Worm (Caenorhabditis elegans) whole organism, early embryonic: Measurements from ENCODE around the gene inpp-1.
A peak's percentile ranks its signal among the peaks of the same experiment; 100 is the strongest.

ENCODE experiments used
- B0310.2 ChIP-seq: sonication (generic microtip); optimal IDR thresholded peaks from 2 replicates; lab custom pipeline; 2016; ENCODE audit warnings: mild to moderate bottlenecking, missing genetic modification characterization, missing compliant biosample characterization
- F13C5.2 ChIP-seq: sonication (generic microtip); optimal IDR thresholded peaks from 2 replicates; lab custom pipeline; 2017; ENCODE audit warnings: mild to moderate bottlenecking, missing genetic modification characterization, inconsistent platforms, missing compliant biosample characterization
- ama-1 ChIP-seq: fragments of 150-350 bp; optimal IDR thresholded peaks from 2 replicates; lab custom pipeline; 2014
- ceh-13 ChIP-seq: fragments of 200-800 bp; sonication (Bioruptor generic); optimal IDR thresholded peaks from 2 replicates; lab custom pipeline; 2018; ENCODE audit warnings: mild to moderate bottlenecking, missing genetic modification characterization, missing compliant biosample characterization
- ceh-36 ChIP-seq: sonication (generic microtip); optimal IDR thresholded peaks from 2 replicates; lab custom pipeline; 2016; ENCODE audit warnings: missing genetic modification characterization, inconsistent platforms, missing compliant biosample characterization
- flt-1 ChIP-seq: fragments of 200-800 bp; sonication (Bioruptor generic); IDR thresholded peaks from 2 replicates; pipeline ENCODE4 v1.3.6; 2022; ENCODE audit warnings: missing genetic modification characterization, missing compliant biosample characterization
- hmg-4 ChIP-seq: fragments of 200-800 bp; sonication (Bioruptor generic); optimal IDR thresholded peaks from 2 replicates; lab custom pipeline; 2018; ENCODE audit warnings: mild to moderate bottlenecking, missing genetic modification characterization, missing compliant biosample characterization
- pes-1 ChIP-seq: fragments of 200-800 bp; sonication (Bioruptor generic); IDR thresholded peaks from 2 replicates; pipeline ENCODE4 v1.3.6; 2022; ENCODE audit warnings: missing genetic modification reagents, missing genetic modification characterization, missing compliant biosample characterization
- scrt-1 ChIP-seq: fragments of 200-800 bp; sonication (Bioruptor generic); IDR thresholded peaks from 2 replicates; pipeline ENCODE4 v1.3.6; 2022; ENCODE audit warnings: missing genetic modification characterization, missing compliant biosample characterization
- sea-1 ChIP-seq: fragments of 200-800 bp; sonication (Bioruptor generic); conservative IDR thresholded peaks from 2 replicates; pipeline ENCODE4 v1.3.6; 2022; ENCODE audit warnings: missing genetic modification characterization, missing compliant biosample characterization
- tbx-11 ChIP-seq: fragments of 200-800 bp; sonication (Bioruptor generic); IDR thresholded peaks from 2 replicates; pipeline ENCODE4 v1.3.6; 2022; ENCODE audit warnings: missing genetic modification characterization, missing compliant biosample characterization
- tbx-37 ChIP-seq: fragments of 200-800 bp; sonication (Bioruptor generic); conservative IDR thresholded peaks from 2 replicates; pipeline ENCODE4 v1.3.6; 2022; ENCODE audit warnings: missing genetic modification reagents, missing genetic modification characterization, missing compliant biosample characterization
- tra-4 ChIP-seq: sonication (generic microtip); optimal IDR thresholded peaks from 2 replicates; lab custom pipeline; 2017; ENCODE audit warnings: missing genetic modification characterization, missing compliant biosample characterization

inpp-1 gene

DNA sequence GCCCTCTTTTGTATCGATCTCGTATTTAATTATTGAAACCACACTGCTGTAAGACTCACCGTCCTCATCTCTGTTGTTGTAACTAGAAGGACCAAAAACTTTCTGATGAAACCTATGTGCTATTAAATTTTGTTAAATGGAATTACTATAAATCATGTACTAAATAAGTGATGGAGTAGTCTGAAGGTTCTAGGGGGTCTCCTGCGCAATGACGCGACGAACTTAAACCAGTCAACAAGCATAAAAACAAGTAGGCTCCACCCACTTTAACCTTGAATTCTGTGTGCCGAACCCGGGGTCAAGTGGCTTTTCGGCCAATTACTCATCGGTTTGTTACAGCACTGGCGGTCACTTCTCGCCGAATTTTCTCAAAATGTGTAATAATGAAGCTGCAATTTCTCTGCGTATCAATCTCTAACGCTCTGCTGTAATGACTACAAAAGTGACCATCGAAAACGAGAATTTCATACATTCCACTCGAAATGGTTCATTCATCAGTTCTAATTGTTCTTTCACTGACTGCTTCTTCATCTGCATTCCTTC is 36.6 kb downstream of the inpp-1 start, which contains the start of gene grl-21:
Gene grl-21 (plus strand): TSS at position 464 of the 543 bp plus-strand sequence.
- TF ChIP-seq tbx-37 (GFP tag; lab: Robert Waterston, UW) (no peak), ama-1 (peak; percentile 41)

DNA sequence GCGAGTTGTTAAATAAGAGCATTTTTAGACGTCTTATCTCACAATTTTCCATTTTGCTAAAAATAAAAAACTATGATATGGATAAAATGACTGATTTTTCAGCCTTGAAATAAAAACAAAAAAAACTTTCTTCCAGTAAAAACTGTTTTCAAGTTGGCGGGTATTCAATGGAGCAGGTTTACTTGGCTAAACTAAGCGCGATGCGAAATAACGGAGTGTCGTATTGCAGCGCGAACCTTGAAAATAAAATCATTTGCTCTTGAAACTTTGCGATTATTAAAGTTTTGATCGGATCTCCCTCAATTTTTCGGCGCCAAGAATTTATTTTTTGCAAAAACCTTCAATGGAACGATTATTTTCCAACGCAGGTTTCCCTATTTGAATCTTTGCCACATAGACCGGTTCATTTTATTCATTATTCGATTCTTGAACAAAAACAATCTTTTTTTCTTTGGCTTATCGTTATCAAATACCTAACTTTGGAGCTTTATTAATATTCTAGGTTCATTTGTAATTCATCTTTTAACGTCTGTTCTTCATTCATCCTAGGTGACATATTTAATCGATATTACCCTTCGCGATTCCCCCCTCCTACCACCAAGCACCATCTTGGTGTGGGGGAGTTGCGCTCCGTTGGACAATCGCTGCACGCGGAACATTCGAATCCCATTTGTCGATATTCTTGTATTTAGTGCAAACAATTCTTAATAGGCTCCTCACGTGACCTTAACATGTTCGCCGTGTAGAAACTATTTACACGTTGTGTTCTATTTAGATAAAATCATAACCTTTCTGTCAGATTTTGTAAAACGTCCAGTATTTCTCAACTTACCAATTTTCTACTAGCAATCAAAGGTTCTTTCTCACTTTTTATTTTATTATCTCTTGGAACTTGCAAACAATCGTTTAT is 38.9 kb downstream of the inpp-1 start, which contains the start of the genes orc-5 and cyb-1:
Gene orc-5 (minus strand): TSS at position 62 of the 910 bp plus-strand sequence.
Gene cyb-1 (plus strand): TSS at position 690 of the 910 bp plus-strand sequence.
- TF ChIP-seq tra-4 (tag; lab: Kevin White, UChicago) = no peak
- no peak for TF ChIP-seq B0310.2 (tag; lab: Kevin White, UChicago)
- TF ChIP-seq tbx-11 (GFP tag; lab: Robert Waterston, UW) = no peak
- TF ChIP-seq tbx-37 (GFP tag; lab: Robert Waterston, UW) = no peak
- no peak for TF ChIP-seq ceh-13
- TF ChIP-seq ama-1 = no peak
- TF ChIP-seq hmg-4 = no peak

DNA sequence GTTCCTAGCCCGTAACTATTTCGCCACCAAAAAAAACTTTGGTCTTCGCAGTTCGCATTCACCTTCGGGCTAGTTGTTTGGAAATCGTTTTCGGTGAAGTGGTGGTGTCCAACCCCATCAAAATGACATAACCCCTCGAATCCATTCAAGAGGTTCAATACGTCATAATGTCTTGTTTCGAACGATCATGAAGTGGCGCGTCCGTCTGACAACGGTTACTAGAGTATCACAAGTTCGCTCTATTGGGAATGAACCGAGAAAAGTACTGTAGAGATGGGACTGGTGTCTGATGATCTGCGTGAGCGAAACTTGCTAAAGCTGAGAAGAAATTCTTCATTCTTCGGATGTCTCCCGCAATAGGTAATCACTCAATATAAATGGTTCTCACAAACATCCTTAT is 46.0 kb downstream of the inpp-1 start, which contains the start of gene ZC168.2:
Gene ZC168.2 (plus strand): TSS at position 301 of the 400 bp plus-strand sequence.
- TF ChIP-seq ceh-36 = no peak
- no peak for TF ChIP-seq ama-1
- TF ChIP-seq hmg-4 = no peak
- TF ChIP-seq tbx-37 (GFP tag; lab: Robert Waterston, UW) = no peak
- TF ChIP-seq ceh-13 = no peak
- no peak for TF ChIP-seq pes-1
- no peak for TF ChIP-seq scrt-1 (GFP tag; lab: Robert Waterston, UW)
- no peak for TF ChIP-seq F13C5.2 (tag; lab: Kevin White, UChicago)
- no peak for TF ChIP-seq sea-1 (GFP tag; lab: Robert Waterston, UW)
- TF ChIP-seq flt-1 = no peak
